Fruit fly (Drosophila melanogaster): ENCODE results near the gene brv1.

The brv1 gene

dm6 chr3L:19503770-19504169, 17.5 kb upstream of the brv1 start, which contains the start of gene CG9452:
CG9452 (minus strand) TSS chr3L:19503870.
- no peak for TF ChIP-seq dmrt93B (GFP tag; optimal IDR thresholded peaks at IDR 0.05)
- no peak for TF ChIP-seq dsf (GFP tag; optimal IDR thresholded peaks at IDR 0.05; ENCODE audit: borderline replicate concordance)
- no peak for TF ChIP-seq CG9705 (GFP tag; optimal IDR thresholded peaks at IDR 0.05)
- TF ChIP-seq Abd-B (GFP tag; optimal IDR thresholded peaks at IDR 0.05) = no peak
- no peak for TF ChIP-seq GATAd (GFP tag; optimal IDR thresholded peaks at IDR 0.05)
- TF ChIP-seq Dif (GFP tag; optimal IDR thresholded peaks at IDR 0.05; ENCODE audit: partially characterized antibody) = no peak
- TF ChIP-seq ey (GFP tag; optimal IDR thresholded peaks at IDR 0.05) = no peak
- no peak for TF ChIP-seq HLH106 (tag; optimal IDR thresholded peaks at IDR 0.05)
- TF ChIP-seq Myc (optimal IDR thresholded peaks at IDR 0.05) = no peak
- no peak for TF ChIP-seq woc (GFP tag; optimal IDR thresholded peaks at IDR 0.05)
- TF ChIP-seq brk (GFP tag; optimal IDR thresholded peaks at IDR 0.05) = no peak
- TF ChIP-seq foxo (GFP tag; optimal IDR thresholded peaks at IDR 0.05) = no peak
- no peak for TF ChIP-seq Mio (GFP tag; optimal IDR thresholded peaks at IDR 0.05)
- TF ChIP-seq h (GFP tag; optimal IDR thresholded peaks at IDR 0.05) = no peak
- TF ChIP-seq Dfd (GFP tag; optimal IDR thresholded peaks at IDR 0.05) = no peak
- TF ChIP-seq psq (GFP tag; optimal IDR thresholded peaks at IDR 0.05) = no peak
- no peak for TF ChIP-seq CrebA (GFP tag; optimal IDR thresholded peaks at IDR 0.05; ENCODE audit: borderline replicate concordance)

- no peak for TF ChIP-seq OdsH (GFP tag; optimal IDR thresholded peaks at IDR 0.05)
- TF ChIP-seq ey (GFP tag; optimal IDR thresholded peaks at IDR 0.05) = no peak
- TF ChIP-seq fru (GFP tag; optimal IDR thresholded peaks at IDR 0.05) = no peak
- TF ChIP-seq psq (GFP tag; optimal IDR thresholded peaks at IDR 0.05) = no peak
- TF ChIP-seq Mio (GFP tag; optimal IDR thresholded peaks at IDR 0.05) = no peak
- TF ChIP-seq dmrt93B (GFP tag; optimal IDR thresholded peaks at IDR 0.05) = no peak
- no peak for TF ChIP-seq sage (GFP tag; optimal IDR thresholded peaks at IDR 0.05)
Measured at dm6 chr3L:19500698-19501097, 14.4 kb upstream of the brv1 start, which contains the start of gene CG9451. CG9451 (minus strand) TSS chr3L:19500798.

dm6 chr3L:19499334-19499733, 13.0 kb upstream of the brv1 start:
- no peak for TF ChIP-seq dl (GFP tag; optimal IDR thresholded peaks at IDR 0.05; ENCODE audit: insufficient read depth in 1 of 2, partially characterized antibody in 2 of 2)

dm6 chr3L:19497623-19498022, 11.3 kb upstream of the brv1 start, which contains the start of gene CG9449:
CG9449 (minus strand) TSS chr3L:19497723.
- TF ChIP-seq dl (GFP tag; optimal IDR thresholded peaks at IDR 0.05; ENCODE audit: insufficient read depth in 1 of 2, partially characterized antibody in 2 of 2) (no peak), tai (GFP tag; optimal IDR thresholded peaks at IDR 0.05) (no peak), sage (GFP tag; optimal IDR thresholded peaks at IDR 0.05) (no peak)

- TF ChIP-seq dmrt93B (GFP tag; optimal IDR thresholded peaks at IDR 0.05) = no peak
- no peak for TF ChIP-seq Rel (GFP tag; optimal IDR thresholded peaks at IDR 0.05)
- no peak for TF ChIP-seq Rel (tag; optimal IDR thresholded peaks at IDR 0.05)
- no peak for TF ChIP-seq tai (GFP tag; optimal IDR thresholded peaks at IDR 0.05)
- TF ChIP-seq pan (optimal IDR thresholded peaks at IDR 0.05) = no peak
- no peak for TF ChIP-seq Dfd (GFP tag; optimal IDR thresholded peaks at IDR 0.05)
- TF ChIP-seq jim (GFP tag; optimal IDR thresholded peaks at IDR 0.05) = no peak
- TF ChIP-seq Vsx2 (GFP tag; optimal IDR thresholded peaks at IDR 0.05; ENCODE audit: partially characterized antibody) = no peak
- TF ChIP-seq Hr83 (GFP tag; optimal IDR thresholded peaks at IDR 0.05; ENCODE audit: poor library complexity, severe bottlenecking) = no peak
- no peak for TF ChIP-seq dsf (GFP tag; optimal IDR thresholded peaks at IDR 0.05; ENCODE audit: borderline replicate concordance)
- TF ChIP-seq Sp1 (GFP tag; optimal IDR thresholded peaks at IDR 0.05) = no peak
- no peak for TF ChIP-seq Hnf4 (GFP tag; optimal IDR thresholded peaks at IDR 0.05)
Measured at dm6 chr3L:19497135-19497534, 10.8 kb upstream of the brv1 start.

- TF ChIP-seq CrebA (GFP tag; optimal IDR thresholded peaks at IDR 0.05; ENCODE audit: borderline replicate concordance) (no peak), Hr83 (GFP tag; optimal IDR thresholded peaks at IDR 0.05; ENCODE audit: poor library complexity, severe bottlenecking) (no peak), Jra (GFP tag; optimal IDR thresholded peaks at IDR 0.05) (no peak), tai (GFP tag; optimal IDR thresholded peaks at IDR 0.05) (no peak), Dif (GFP tag; optimal IDR thresholded peaks at IDR 0.05; ENCODE audit: partially characterized antibody) (no peak)
Measured at dm6 chr3L:19496600-19496999, 10.3 kb upstream of the brv1 start.

Data from whole organism, wandering third instar larva.